Fruit fly (Drosophila melanogaster): ENCODE measurements around the gene rdgC.
A peak's percentile ranks its signal among the peaks of the same experiment; 100 is the strongest.

The rdgC gene

dm6 chr3L:20309354-20309753, 61.5 kb downstream of the rdgC start, which contains the start of gene polo:
Gene polo (plus strand): TSS chr3L:20309654.
- TF ChIP-seq CG4820 (GFP tag; optimal IDR thresholded peaks at IDR 0.05) (no peak), gsb-n (tag; optimal IDR thresholded peaks at IDR 0.05) (no peak), CG7839 (tag; optimal IDR thresholded peaks at IDR 0.05) (no peak)

DNA sequence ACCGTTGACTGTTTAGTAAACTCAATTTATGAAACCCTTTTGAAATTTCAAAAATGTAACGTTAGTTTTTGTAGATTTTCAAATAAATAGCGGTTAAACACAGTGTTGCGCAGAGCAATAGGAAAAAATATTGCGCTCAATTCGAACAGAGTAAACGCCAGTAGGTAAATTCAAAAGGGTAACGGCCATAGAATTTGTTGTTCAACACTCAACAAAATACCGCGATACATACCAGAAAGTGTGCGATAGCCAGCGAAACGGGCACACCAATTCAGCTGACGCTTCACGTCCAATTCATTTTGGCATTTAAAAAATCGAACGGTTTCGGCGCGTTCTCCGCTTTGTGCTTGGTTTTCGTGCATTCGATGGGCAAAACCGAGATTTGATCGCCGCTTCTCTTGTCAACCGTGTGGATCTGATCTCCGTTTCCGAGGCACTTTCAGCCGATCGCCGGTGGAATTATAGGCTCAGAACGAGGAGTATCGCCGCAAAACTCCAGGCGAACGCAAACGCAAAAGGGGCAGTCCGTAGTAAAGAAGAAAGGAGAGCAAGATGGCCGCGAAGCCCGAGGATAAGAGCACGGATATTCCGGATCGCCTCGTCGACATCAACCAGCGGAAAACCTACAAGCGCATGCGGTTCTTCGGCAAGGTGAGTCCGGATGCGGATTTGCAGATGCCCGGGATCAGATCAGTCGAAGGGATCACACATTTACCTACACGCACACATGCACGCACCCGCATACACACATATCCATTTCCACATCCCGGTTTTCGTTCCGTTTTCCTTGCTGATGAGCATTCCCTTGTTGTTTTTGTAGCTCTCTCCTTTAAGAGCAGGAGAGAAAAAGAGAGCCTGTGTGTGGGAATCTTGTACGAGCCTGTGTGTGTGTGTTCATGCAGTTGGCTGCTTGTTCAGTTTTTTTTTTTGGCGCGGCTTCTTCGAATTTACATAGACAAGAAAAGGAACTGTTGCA, 62.2 kb downstream of the rdgC start:
- peak; percentile 57 for TF ChIP-seq CG11247 (GFP tag; IDR thresholded peaks at IDR 0.05)
- peak; percentile 89 for TF ChIP-seq CG6791 (GFP tag; IDR thresholded peaks at IDR 0.05; ENCODE audit: partially characterized antibody)
- TF ChIP-seq CHES-1-like (GFP tag; optimal IDR thresholded peaks at IDR 0.05) = peak; percentile 53
- TF ChIP-seq CG9932 (GFP tag; IDR thresholded peaks at IDR 0.05) = peak; percentile 79
- no peak for TF ChIP-seq lov (optimal IDR thresholded peaks at IDR 0.05)
- no peak for TF ChIP-seq lov (GFP tag; IDR thresholded peaks at IDR 0.05)
- TF ChIP-seq bab2 (GFP tag; optimal IDR thresholded peaks at IDR 0.05) = peak; percentile 26
- TF ChIP-seq CG10267 (tag; optimal IDR thresholded peaks at IDR 0.05) = peak; percentile 99
- peak; percentile 63 for TF ChIP-seq ERR (GFP tag; optimal IDR thresholded peaks at IDR 0.05)
- TF ChIP-seq Dref (GFP tag; IDR thresholded peaks at IDR 0.05) = peak; percentile 52
- no peak for TF ChIP-seq CG6654 (GFP tag; optimal IDR thresholded peaks at IDR 0.05)
- TF ChIP-seq CG6272 (GFP tag; IDR thresholded peaks at IDR 0.05) = no peak
- peak; percentile 28 for TF ChIP-seq da (GFP tag; optimal IDR thresholded peaks at IDR 0.05)
- peak; percentile 83 for TF ChIP-seq CG7963 (GFP tag; IDR thresholded peaks at IDR 0.05; ENCODE audit: partially characterized antibody)
- peak; percentile 69 for TF ChIP-seq CG4282 (GFP tag; optimal IDR thresholded peaks at IDR 0.05)
- TF ChIP-seq CG2120 (GFP tag; optimal IDR thresholded peaks at IDR 0.05) = peak; percentile 75
- peak; percentile 62; the same call in 1 of the 2 replicates for TF ChIP-seq CG32532 (GFP tag; IDR thresholded peaks at IDR 0.05)
- TF ChIP-seq Asciz (GFP tag; optimal IDR thresholded peaks at IDR 0.05) = no peak
- peak; percentile 68 for TF ChIP-seq CG33213 (GFP tag; optimal IDR thresholded peaks at IDR 0.05)
- TF ChIP-seq CG3847 (GFP tag; IDR thresholded peaks at IDR 0.05) = peak; percentile 89
- TF ChIP-seq CG18262 (tag; optimal IDR thresholded peaks at IDR 0.05) = no peak
- TF ChIP-seq zfh2 (GFP tag; optimal IDR thresholded peaks at IDR 0.05) = peak; percentile 54
- TF ChIP-seq Ada2b (GFP tag; IDR thresholded peaks at IDR 0.05) = 0 out of 2 replicates have a peak, but pooled peaks have one; percentile 13
- peak; percentile 73 for TF ChIP-seq hb (GFP tag; IDR thresholded peaks at IDR 0.05; ENCODE audit: partially characterized antibody)
- no peak for TF ChIP-seq CG8290 (GFP tag; optimal IDR thresholded peaks at IDR 0.05)
- TF ChIP-seq CG8290 (tag; optimal IDR thresholded peaks at IDR 0.05) = peak in 1 of 2 experiments; percentile 75
- peak; percentile 73; the same call in 2 of the 3 replicates for TF ChIP-seq zfh1 (GFP tag; IDR thresholded peaks at IDR 0.05)
- TF ChIP-seq Camta (GFP tag; optimal IDR thresholded peaks at IDR 0.05) = peak; percentile 23
- TF ChIP-seq CG10959 (GFP tag; IDR thresholded peaks at IDR 0.05) = 0 out of 2 replicates have a peak, but pooled peaks have one; percentile 22
- peak; percentile 44 for TF ChIP-seq CG3163 (GFP tag; optimal IDR thresholded peaks at IDR 0.05)
- peak; percentile 8 for TF ChIP-seq CG1647 (GFP tag; optimal IDR thresholded peaks at IDR 0.05)
- peak; percentile 26 for TF ChIP-seq CG13894 (tag; optimal IDR thresholded peaks at IDR 0.05)
- peak; percentile 87 for TF ChIP-seq CG16813 (GFP tag; IDR thresholded peaks at IDR 0.05; ENCODE audit: partially characterized antibody)
- TF ChIP-seq NFAT (GFP tag; IDR thresholded peaks at IDR 0.05) = no peak
- no peak for TF ChIP-seq Fer2 (tag; optimal IDR thresholded peaks at IDR 0.05)
- TF ChIP-seq hkb (optimal IDR thresholded peaks at IDR 0.05) = no peak
- no peak for TF ChIP-seq hkb (GFP tag; IDR thresholded peaks at IDR 0.05)
- TF ChIP-seq HmgZ (tag; optimal IDR thresholded peaks at IDR 0.05) = peak; percentile 87
- peak; percentile 92 for TF ChIP-seq Med (GFP tag)
- peak; percentile 38; the same call in 1 of the 2 replicates for TF ChIP-seq sisA (GFP tag; IDR thresholded peaks at IDR 0.05)
- peak; percentile 3 for TF ChIP-seq CG6254 (GFP tag; optimal IDR thresholded peaks at IDR 0.05)
- TF ChIP-seq HmgD (GFP tag; optimal IDR thresholded peaks at IDR 0.05) = peak; percentile 91
- peak; percentile 52 for TF ChIP-seq tin (GFP tag; optimal IDR thresholded peaks at IDR 0.05)
- TF ChIP-seq Kr (GFP tag; optimal IDR thresholded peaks at IDR 0.05) = no peak
- peak; percentile 90 for TF ChIP-seq Bgb (GFP tag; IDR thresholded peaks at IDR 0.05; ENCODE audit: partially characterized antibody)

Measured in whole organism, embryonic.